Worm (Caenorhabditis elegans) whole organism, L1 larva: ENCODE measurements around the gene W05B10.6.

ENCODE experiments used
- ceh-82 ChIP-seq, 3 experiments: fragments of 150-350 bp in 1 of 3; sonication (generic microtip) in 2 of 3; optimal IDR thresholded peaks; 2 replicates each; lab custom pipeline; 2014 to 2017; ENCODE audit warnings: missing biosample characterization in 3 of 3, missing genetic modification characterization in 3 of 3
- lin-14 ChIP-seq: fragments of 200-800 bp; sonication (Bioruptor generic); optimal IDR thresholded peaks from 2 replicates; lab custom pipeline; 2018; ENCODE audit warnings: mild to moderate bottlenecking, missing genetic modification characterization, moderate library complexity, missing compliant biosample characterization
- lsy-2 ChIP-seq, 2 experiments: fragments of 150-350 bp; optimal IDR thresholded peaks; 2 replicates each; lab custom pipeline; 2014; ENCODE audit warnings: missing biosample characterization in 2 of 2, missing genetic modification characterization in 2 of 2
- snu-23 ChIP-seq: sonication (generic microtip); optimal IDR thresholded peaks from 2 replicates; lab custom pipeline; 2016; ENCODE audit warnings: missing genetic modification characterization, missing compliant biosample characterization

W05B10.6 gene

DNA sequence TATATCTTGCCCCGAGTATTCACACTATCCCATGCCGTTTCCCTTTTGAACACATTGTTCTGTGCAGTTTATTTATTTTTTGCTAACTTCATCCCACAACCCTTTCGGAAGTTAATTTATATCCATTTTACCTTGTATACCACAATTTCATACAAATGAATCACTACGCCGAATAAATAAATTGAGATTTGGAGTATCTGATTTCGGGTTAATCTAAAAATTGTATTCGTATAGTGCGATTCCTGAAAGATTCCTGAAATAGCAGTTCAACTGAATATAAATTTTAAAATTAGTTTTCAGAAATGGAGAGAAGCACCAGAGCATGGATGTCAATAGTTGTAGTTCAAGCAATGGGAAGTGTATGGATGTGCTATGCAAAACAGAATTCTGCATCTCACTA is 50.9 kb downstream of the W05B10.6 start, which contains the start of gene erg-28:
erg-28 (plus strand) TSS at position 301 of the 400 bp plus-strand sequence.
- TF ChIP-seq lin-14 = no peak
- no peak for TF ChIP-seq ceh-82 (tag; optimal IDR thresholded peaks at IDR 0.05; lab: Kevin White, UChicago)
- TF ChIP-seq lsy-2 (tag; optimal IDR thresholded peaks at IDR 0.05; lab: Kevin White, UChicago) = no peak
- no peak for TF ChIP-seq snu-23 (GFP tag; lab: Kevin White, UChicago)
